Worm (Caenorhabditis elegans): ENCODE results near the gene F47B10.3.

F47B10.3 gene

DNA sequence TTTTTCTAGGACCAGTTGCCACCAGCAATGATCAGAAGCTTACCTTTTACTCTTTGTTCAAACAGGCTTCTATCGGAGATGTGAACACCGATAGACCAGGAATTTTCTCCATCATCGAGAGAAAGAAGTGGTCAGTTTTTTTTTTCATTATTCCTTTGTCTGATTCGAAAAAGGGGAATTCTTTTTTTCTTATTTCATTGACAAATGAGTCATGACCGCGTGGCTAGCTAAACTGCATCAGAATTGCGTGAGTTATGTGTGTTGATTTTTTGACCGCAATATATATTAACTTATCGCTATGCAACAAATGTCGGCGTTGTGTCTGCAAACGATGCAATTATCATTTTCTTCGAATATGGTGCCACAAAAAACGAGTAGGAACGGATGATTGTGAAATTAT lies 11.4 kb downstream of the F47B10.3 start:
- no peak for TF ChIP-seq ama-1 (optimal IDR thresholded peaks at IDR 0.05)
- TF ChIP-seq pes-1 (GFP tag; IDR thresholded peaks at IDR 0.05): no peak
- TF ChIP-seq ets-7 (tag; optimal IDR thresholded peaks at IDR 0.05): no peak

DNA sequence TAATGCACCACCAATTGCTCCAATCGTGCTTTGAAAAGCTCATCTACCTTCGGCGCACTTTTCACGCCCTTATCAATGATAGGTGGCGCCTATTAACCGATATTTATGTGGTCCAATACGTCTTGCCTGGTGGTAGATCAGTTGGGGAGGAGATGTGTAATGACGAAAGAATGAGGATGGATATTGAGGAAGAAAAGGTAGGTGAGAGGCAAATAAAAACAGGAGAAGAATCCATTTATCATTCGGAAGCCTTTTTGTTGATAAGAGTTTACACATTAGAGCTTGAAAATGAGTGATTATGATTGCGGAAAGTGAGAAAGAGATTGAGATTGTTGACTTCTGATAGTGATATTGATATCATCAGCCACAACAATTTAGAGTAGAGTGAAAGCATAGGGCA lies 15.4 kb downstream of the F47B10.3 start:
- TF ChIP-seq pes-1 (GFP tag; IDR thresholded peaks at IDR 0.05): no peak
- no peak for TF ChIP-seq aly-1 (tag; optimal IDR thresholded peaks at IDR 0.05)
- no peak for TF ChIP-seq ceh-13 (GFP tag; optimal IDR thresholded peaks at IDR 0.05)
- TF ChIP-seq ama-1 (optimal IDR thresholded peaks at IDR 0.05): no peak
- no peak for TF ChIP-seq hmbx-1 (tag; optimal IDR thresholded peaks at IDR 0.05)

ce11 chrX:10909661-10910060 lies 17.7 kb downstream of the F47B10.3 start:
- TF ChIP-seq ama-1 (optimal IDR thresholded peaks at IDR 0.05) (no peak), pes-1 (GFP tag; IDR thresholded peaks at IDR 0.05) (no peak), tra-4 (tag; optimal IDR thresholded peaks at IDR 0.05) (no peak), tbx-11 (GFP tag; IDR thresholded peaks at IDR 0.05) (no peak), hmbx-1 (tag; optimal IDR thresholded peaks at IDR 0.05) (no peak), ceh-36 (tag; optimal IDR thresholded peaks at IDR 0.05) (no peak), aly-1 (tag; optimal IDR thresholded peaks at IDR 0.05) (no peak), tbx-37 (GFP tag; conservative IDR thresholded peaks at IDR 0.05) (no peak), B0310.2 (tag; optimal IDR thresholded peaks at IDR 0.05) (no peak), sea-1 (GFP tag; conservative IDR thresholded peaks at IDR 0.05) (no peak), ceh-13 (GFP tag; optimal IDR thresholded peaks at IDR 0.05) (no peak), F13C5.2 (tag; optimal IDR thresholded peaks at IDR 0.05) (no peak), ets-7 (tag; optimal IDR thresholded peaks at IDR 0.05) (no peak), flt-1 (GFP tag; IDR thresholded peaks at IDR 0.05) (no peak), hmg-4 (GFP tag; optimal IDR thresholded peaks at IDR 0.05) (no peak), hnd-1 (tag; optimal IDR thresholded peaks at IDR 0.05) (no peak), scrt-1 (GFP tag; IDR thresholded peaks at IDR 0.05) (no peak)

DNA sequence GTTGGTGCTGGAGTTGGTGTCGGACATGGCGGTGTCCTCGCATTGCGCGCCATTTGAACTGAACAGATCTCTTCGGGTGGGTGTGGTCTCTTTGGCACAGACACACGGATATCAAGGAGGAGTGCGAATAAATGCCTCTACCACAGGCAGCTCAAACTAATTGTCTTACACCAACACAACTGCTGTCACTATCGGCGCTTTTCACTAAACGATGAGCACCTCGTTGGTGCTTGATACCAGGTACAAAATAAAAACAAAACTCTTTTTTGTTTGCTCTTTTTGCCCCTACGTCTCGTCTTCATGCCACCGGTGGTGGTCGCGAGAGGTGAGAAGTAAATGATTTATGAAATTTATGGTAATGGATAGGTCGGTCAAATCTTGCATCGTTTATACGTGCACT lies 18.7 kb downstream of the F47B10.3 start, which contains the start of gene F47B10.8:
Gene F47B10.8, minus strand, starts transcription at position 101 of the 400 bp plus-strand sequence.
- TF ChIP-seq F13C5.2 (tag; optimal IDR thresholded peaks at IDR 0.05): no peak
- no peak for TF ChIP-seq ceh-13 (GFP tag; optimal IDR thresholded peaks at IDR 0.05)
- no peak for TF ChIP-seq ceh-36 (tag; optimal IDR thresholded peaks at IDR 0.05)
- no peak for TF ChIP-seq B0310.2 (tag; optimal IDR thresholded peaks at IDR 0.05)
- no peak for TF ChIP-seq hmg-4 (GFP tag; optimal IDR thresholded peaks at IDR 0.05)
- TF ChIP-seq sea-1 (GFP tag; conservative IDR thresholded peaks at IDR 0.05): no peak
- TF ChIP-seq tra-4 (tag; optimal IDR thresholded peaks at IDR 0.05): no peak
- no peak for TF ChIP-seq hnd-1 (tag; optimal IDR thresholded peaks at IDR 0.05)
- no peak for TF ChIP-seq ama-1 (optimal IDR thresholded peaks at IDR 0.05)
- no peak for TF ChIP-seq flt-1 (GFP tag; IDR thresholded peaks at IDR 0.05)
- no peak for TF ChIP-seq pes-1 (GFP tag; IDR thresholded peaks at IDR 0.05)
- TF ChIP-seq tbx-37 (GFP tag; conservative IDR thresholded peaks at IDR 0.05): no peak
- no peak for TF ChIP-seq hmbx-1 (tag; optimal IDR thresholded peaks at IDR 0.05)
- TF ChIP-seq aly-1 (tag; optimal IDR thresholded peaks at IDR 0.05): no peak
- TF ChIP-seq tbx-11 (GFP tag; IDR thresholded peaks at IDR 0.05): no peak
- TF ChIP-seq scrt-1 (GFP tag; IDR thresholded peaks at IDR 0.05): no peak
- TF ChIP-seq ets-7 (tag; optimal IDR thresholded peaks at IDR 0.05): no peak

ce11 chrX:10913981-10914380 lies 22.0 kb downstream of the F47B10.3 start, which contains the start of gene F47B10.9:
TSS of gene F47B10.9 (minus strand) at chrX:10914081.
- no peak for TF ChIP-seq tra-4 (tag; optimal IDR thresholded peaks at IDR 0.05)
- no peak for TF ChIP-seq hmg-4 (GFP tag; optimal IDR thresholded peaks at IDR 0.05)
- TF ChIP-seq tbx-11 (GFP tag; IDR thresholded peaks at IDR 0.05): no peak
- TF ChIP-seq flt-1 (GFP tag; IDR thresholded peaks at IDR 0.05): no peak
- no peak for TF ChIP-seq aly-1 (tag; optimal IDR thresholded peaks at IDR 0.05)
- no peak for TF ChIP-seq F13C5.2 (tag; optimal IDR thresholded peaks at IDR 0.05)
- TF ChIP-seq scrt-1 (GFP tag; IDR thresholded peaks at IDR 0.05): no peak
- TF ChIP-seq sea-1 (GFP tag; conservative IDR thresholded peaks at IDR 0.05): no peak
- TF ChIP-seq pes-1 (GFP tag; IDR thresholded peaks at IDR 0.05): no peak

ce11 chrX:10914421-10915277 lies 22.7 kb downstream of the F47B10.3 start:
- TF ChIP-seq ets-7 (tag; optimal IDR thresholded peaks at IDR 0.05) (no peak), scrt-1 (GFP tag; IDR thresholded peaks at IDR 0.05) (no peak), F13C5.2 (tag; optimal IDR thresholded peaks at IDR 0.05) (no peak), hnd-1 (tag; optimal IDR thresholded peaks at IDR 0.05) (no peak), sea-1 (GFP tag; conservative IDR thresholded peaks at IDR 0.05) (no peak), pes-1 (GFP tag; IDR thresholded peaks at IDR 0.05) (no peak), B0310.2 (tag; optimal IDR thresholded peaks at IDR 0.05) (no peak)

DNA sequence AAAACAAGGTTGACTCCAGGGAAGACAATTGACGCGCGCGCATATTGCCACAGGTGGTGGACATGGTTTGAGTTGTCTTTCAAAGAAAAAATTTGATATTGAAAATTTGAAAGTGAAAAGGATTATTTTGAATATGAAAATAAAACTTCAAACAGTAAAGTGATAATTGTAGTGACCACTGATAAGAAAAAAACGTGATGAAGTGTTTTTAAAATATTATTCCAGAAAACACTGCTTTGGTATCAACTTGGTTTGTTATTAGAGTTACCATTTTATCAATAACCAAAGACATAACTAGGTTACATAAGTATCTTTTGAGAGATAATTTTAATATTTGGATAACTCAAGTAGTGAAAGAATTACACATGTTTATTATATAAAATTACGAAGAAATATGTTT lies 24.2 kb downstream of the F47B10.3 start:
- TF ChIP-seq hmg-4 (GFP tag; optimal IDR thresholded peaks at IDR 0.05) (no peak), ets-7 (tag; optimal IDR thresholded peaks at IDR 0.05) (no peak), sea-1 (GFP tag; conservative IDR thresholded peaks at IDR 0.05) (no peak), scrt-1 (GFP tag; IDR thresholded peaks at IDR 0.05) (no peak), hnd-1 (tag; optimal IDR thresholded peaks at IDR 0.05) (no peak), ceh-13 (GFP tag; optimal IDR thresholded peaks at IDR 0.05) (no peak), flt-1 (GFP tag; IDR thresholded peaks at IDR 0.05) (no peak), pes-1 (GFP tag; IDR thresholded peaks at IDR 0.05) (no peak), hmbx-1 (tag; optimal IDR thresholded peaks at IDR 0.05) (no peak), F13C5.2 (tag; optimal IDR thresholded peaks at IDR 0.05) (no peak), tra-4 (tag; optimal IDR thresholded peaks at IDR 0.05) (no peak), aly-1 (tag; optimal IDR thresholded peaks at IDR 0.05) (no peak), B0310.2 (tag; optimal IDR thresholded peaks at IDR 0.05) (no peak), tbx-37 (GFP tag; conservative IDR thresholded peaks at IDR 0.05) (no peak), ama-1 (optimal IDR thresholded peaks at IDR 0.05) (no peak)
